Fruit fly (Drosophila melanogaster): ENCODE measurements around the gene CG14974.

The CG14974 gene

DNA sequence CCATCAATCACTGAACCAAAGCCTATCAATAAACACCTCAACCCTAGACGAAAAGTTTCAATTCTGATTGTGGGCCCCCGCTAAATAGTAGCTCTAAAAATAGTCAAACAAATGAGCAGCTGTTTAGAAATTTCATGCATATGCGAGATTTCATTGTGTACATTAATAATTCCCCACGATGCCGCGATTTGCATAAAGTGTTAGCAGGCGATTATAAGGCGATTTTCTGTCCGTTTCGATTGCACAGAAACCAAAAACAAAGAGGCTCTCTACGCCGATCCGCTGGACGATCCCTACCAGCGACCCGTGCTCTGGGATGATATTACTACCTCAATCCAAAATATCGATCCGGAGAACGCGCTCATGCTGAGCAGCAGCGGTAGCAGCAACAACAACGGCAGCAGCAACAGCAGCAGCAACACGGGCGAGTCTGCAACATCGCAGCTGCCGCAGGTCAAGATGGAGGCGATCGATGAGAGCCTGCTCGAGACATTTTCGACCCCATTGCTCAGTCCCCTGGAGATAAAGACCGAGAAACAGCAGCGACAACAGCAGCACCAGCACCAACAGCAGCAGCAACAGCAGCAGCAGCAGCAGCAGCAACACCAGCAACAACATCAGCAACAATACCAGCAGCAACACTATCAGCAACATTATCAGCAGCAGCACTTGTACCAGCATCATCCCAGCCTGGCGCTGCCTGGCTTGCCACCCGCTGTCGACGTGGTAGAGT is 25.0 kb upstream of the CG14974 start (continued):
- TF ChIP-seq CG17359 (tag; optimal IDR thresholded peaks at IDR 0.05) (no peak), ind (GFP tag; optimal IDR thresholded peaks at IDR 0.05) (no peak), mld (GFP tag; IDR thresholded peaks at IDR 0.05; ENCODE audit: partially characterized antibody) (no peak), z (GFP tag; IDR thresholded peaks at IDR 0.05) (no peak), pfk (GFP tag; optimal IDR thresholded peaks at IDR 0.05) (no peak), Opbp (GFP tag; IDR thresholded peaks at IDR 0.05; ENCODE audit: partially characterized antibody) (no peak), CG1832 (GFP tag; optimal IDR thresholded peaks at IDR 0.05) (no peak), Hmr (GFP tag; optimal IDR thresholded peaks at IDR 0.05) (peak; percentile 20), caup (GFP tag; optimal IDR thresholded peaks at IDR 0.05; ENCODE audit: severe bottlenecking) (peak; percentile 25), CG8359 (GFP tag; optimal IDR thresholded peaks at IDR 0.05; ENCODE audit: borderline replicate concordance) (no peak), Dll (GFP tag; IDR thresholded peaks at IDR 0.05; ENCODE audit: partially characterized antibody) (no peak), H2.0 (GFP tag; IDR thresholded peaks at IDR 0.05) (no peak), gcm (GFP tag; optimal IDR thresholded peaks at IDR 0.05) (no peak), psq (GFP tag; optimal IDR thresholded peaks at IDR 0.05) (no peak), sim (GFP tag; IDR thresholded peaks at IDR 0.05) (no peak), CG11504 (tag; optimal IDR thresholded peaks at IDR 0.05) (peak; percentile 9), CG8089 (GFP tag; optimal IDR thresholded peaks at IDR 0.05) (no peak), CG8924 (tag; optimal IDR thresholded peaks at IDR 0.05) (no peak), Elba2 (GFP tag; optimal IDR thresholded peaks at IDR 0.05) (no peak), Awh (GFP tag; IDR thresholded peaks at IDR 0.05) (peak; percentile 15; the same call in 1 of the 2 replicates), CG3281 (GFP tag; optimal IDR thresholded peaks at IDR 0.05) (peak; percentile 11), CG16863 (GFP tag; optimal IDR thresholded peaks at IDR 0.05) (no peak), Ptx1 (GFP tag; IDR thresholded peaks at IDR 0.05) (no peak), Bdp1 (GFP tag; optimal IDR thresholded peaks at IDR 0.05) (no peak), Dip3 (GFP tag; optimal IDR thresholded peaks at IDR 0.05) (no peak), cad (GFP tag; optimal IDR thresholded peaks at IDR 0.05) (no peak), C15 (GFP tag; IDR thresholded peaks at IDR 0.05) (no peak), CG10431 (GFP tag; optimal IDR thresholded peaks at IDR 0.05) (no peak), CoRest (tag; optimal IDR thresholded peaks at IDR 0.05) (no peak), Hr39 (optimal IDR thresholded peaks at IDR 0.05) (no peak), al (GFP tag; IDR thresholded peaks at IDR 0.05) (peak; percentile 14; the same call in 1 of the 2 replicates), Meics (GFP tag; optimal IDR thresholded peaks at IDR 0.05) (peak; percentile 1), CG18599 (GFP tag; optimal IDR thresholded peaks at IDR 0.05) (peak; percentile 13), zen2 (GFP tag; IDR thresholded peaks at IDR 0.05; ENCODE audit: partially characterized antibody) (no peak), shn (GFP tag; optimal IDR thresholded peaks at IDR 0.05) (no peak), sob (GFP tag; IDR thresholded peaks at IDR 0.05) (no peak), tx (GFP tag; optimal IDR thresholded peaks at IDR 0.05) (no peak), ara (GFP tag; IDR thresholded peaks at IDR 0.05) (no peak), h (optimal IDR thresholded peaks at IDR 0.05) (no peak), CG5180 (GFP tag; optimal IDR thresholded peaks at IDR 0.05) (no peak), BEAF-32 (GFP tag; optimal IDR thresholded peaks at IDR 0.05) (no peak), CG15269 (tag; optimal IDR thresholded peaks at IDR 0.05) (peak; percentile 8), Dfd (GFP tag; optimal IDR thresholded peaks at IDR 0.05) (peak in 1 of 2 experiments; percentile 26), chif (GFP tag; optimal IDR thresholded peaks at IDR 0.05) (no peak), CG4404 (GFP tag; IDR thresholded peaks at IDR 0.05) (no peak), Hand (GFP tag; optimal IDR thresholded peaks at IDR 0.05) (no peak), CG9797 (GFP tag; optimal IDR thresholded peaks at IDR 0.05) (no peak), CG10543 (GFP tag; optimal IDR thresholded peaks at IDR 0.05) (peak; percentile 1), Sox102F (GFP tag; optimal IDR thresholded peaks at IDR 0.05) (no peak), D19A (tag; optimal IDR thresholded peaks at IDR 0.05) (no peak)

Data from whole organism, embryonic.